Fruit fly (Drosophila melanogaster): ENCODE data around the gene CG13308.

DNA sequence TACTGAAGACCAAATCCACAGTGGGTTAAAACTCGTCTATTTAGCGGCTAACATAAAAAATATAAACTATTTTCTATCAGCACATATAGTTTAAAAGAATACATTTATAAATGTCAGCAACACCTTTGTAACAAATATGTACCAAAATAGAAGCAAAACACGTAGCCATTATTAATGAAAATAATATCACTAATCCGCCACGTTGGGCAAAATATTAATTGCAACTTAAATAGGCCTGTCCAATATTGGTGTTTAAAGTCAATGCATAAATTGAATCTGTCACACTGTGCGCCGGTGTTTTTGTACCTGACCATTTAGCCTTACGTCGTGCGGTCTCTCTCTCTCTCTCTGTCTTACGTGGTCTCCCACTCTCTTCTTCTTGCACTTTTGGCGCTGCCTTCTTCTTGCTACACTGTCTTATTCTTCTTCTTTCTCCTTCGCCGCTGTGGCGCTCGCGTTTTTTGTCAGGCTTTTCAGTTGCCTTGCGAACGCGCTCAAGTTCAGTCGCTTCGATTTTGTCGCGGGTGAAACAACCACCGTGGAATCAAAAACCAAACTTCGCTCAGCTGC lies 42.3 kb upstream of the CG13308 start:
- TF ChIP-seq Sox100B (GFP tag; optimal IDR thresholded peaks at IDR 0.05) (peak; percentile 99), aop (GFP tag; IDR thresholded peaks at IDR 0.05) (peak; percentile 87), CG17802 (tag; optimal IDR thresholded peaks at IDR 0.05) (peak; percentile 78), ac (GFP tag; optimal IDR thresholded peaks at IDR 0.05) (peak; percentile 79), TFAM (GFP tag; optimal IDR thresholded peaks at IDR 0.05) (peak; percentile 86)
